Worm (Caenorhabditis elegans) whole organism, young adult: Measurements from ENCODE around the gene srw-124.

Experiments used
- C17E4.6 ChIP-seq: fragments of 200-800 bp; sonication (Bioruptor generic); IDR thresholded peaks from 2 replicates; pipeline ENCODE4 v1.3.6; 2022; ENCODE audit warnings: missing genetic modification reagents, missing genetic modification characterization, missing compliant biosample characterization
- D2030.7 ChIP-seq: fragments of 200-800 bp; sonication (Bioruptor generic); IDR thresholded peaks from 2 replicates; pipeline ENCODE4 v1.3.6; 2022; ENCODE audit warnings: missing genetic modification reagents, missing genetic modification characterization, missing compliant biosample characterization
- F22D6.2 ChIP-seq: sonication (generic microtip); optimal IDR thresholded peaks from 2 replicates; lab custom pipeline; 2016; ENCODE audit warnings: mild to moderate bottlenecking, missing genetic modification characterization, missing compliant biosample characterization
- F37B4.10 ChIP-seq: fragments of 200-800 bp; sonication (Bioruptor generic); IDR thresholded peaks from 2 replicates; pipeline ENCODE4 v1.3.6; 2022; ENCODE audit warnings: missing genetic modification characterization, missing compliant biosample characterization
- T26A5.8 ChIP-seq: sonication (generic microtip); optimal IDR thresholded peaks from 2 replicates; lab custom pipeline; 2016; ENCODE audit warnings: missing genetic modification characterization, missing compliant biosample characterization
- Y53F4B.3 ChIP-seq: fragments of 200-800 bp; sonication (Bioruptor generic); IDR thresholded peaks from 2 replicates; pipeline ENCODE4 v1.3.6; 2022; ENCODE audit warnings: missing genetic modification reagents, missing genetic modification characterization, missing compliant biosample characterization
- Y79H2A.3 ChIP-seq: fragments of 200-800 bp; sonication (Bioruptor generic); conservative IDR thresholded peaks from 2 replicates; pipeline ENCODE4 v1.3.6; 2022; ENCODE audit warnings: missing genetic modification reagents, missing genetic modification characterization, missing compliant biosample characterization
- ama-1 ChIP-seq, 3 experiments: fragments of 150-350 bp in 1 of 3; sonication (generic microtip) in 2 of 3; optimal IDR thresholded peaks; 2 replicates each; lab custom pipeline; 2014 to 2018; ENCODE audit warnings: missing biosample characterization in 2 of 3, missing genetic modification characterization in 2 of 3, missing genetic modification reagents in 2 of 3
- aptf-2 ChIP-seq: fragments of 200-800 bp; sonication (Bioruptor generic); conservative IDR thresholded peaks from 2 replicates; pipeline ENCODE4 v1.3.6; 2022; ENCODE audit warnings: missing genetic modification reagents, missing genetic modification characterization, missing compliant biosample characterization
- aptf-3 ChIP-seq: fragments of 200-800 bp; sonication (Bioruptor generic); IDR thresholded peaks from 2 replicates; pipeline ENCODE4 v1.3.6; 2022; ENCODE audit warnings: missing genetic modification characterization, missing compliant biosample characterization
- atf-7 ChIP-seq: sonication (generic microtip); optimal IDR thresholded peaks from 2 replicates; lab custom pipeline; 2017; ENCODE audit warnings: mild to moderate bottlenecking, missing genetic modification characterization, missing compliant biosample characterization
- attf-3 ChIP-seq: fragments of 200-800 bp; sonication (Bioruptor generic); conservative IDR thresholded peaks from 2 replicates; pipeline ENCODE4 v1.3.6; 2022; ENCODE audit warnings: missing genetic modification reagents, missing genetic modification characterization, missing compliant biosample characterization
- bed-2 ChIP-seq: fragments of 200-800 bp; sonication (Bioruptor generic); IDR thresholded peaks from 2 replicates; pipeline ENCODE4 v1.3.6; 2022; ENCODE audit warnings: missing genetic modification reagents, missing genetic modification characterization, missing compliant biosample characterization
- cebp-2 ChIP-seq: fragments of 200-800 bp; sonication (Bioruptor generic); IDR thresholded peaks from 2 replicates; pipeline ENCODE4 v1.3.6; 2022; ENCODE audit warnings: missing genetic modification characterization, missing compliant biosample characterization
- ceh-91 ChIP-seq: fragments of 200-800 bp; sonication (Bioruptor generic); IDR thresholded peaks from 2 replicates; pipeline ENCODE4 v1.3.6; 2022; ENCODE audit warnings: missing genetic modification reagents, missing genetic modification characterization, missing compliant biosample characterization
- chd-7 ChIP-seq: sonication (generic microtip); optimal IDR thresholded peaks from 2 replicates; lab custom pipeline; 2016; ENCODE audit warnings: mild to moderate bottlenecking, missing genetic modification characterization, moderate library complexity, missing compliant biosample characterization
- egl-18 ChIP-seq: fragments of 200-800 bp; sonication (Bioruptor generic); IDR thresholded peaks from 2 replicates; pipeline ENCODE4 v1.3.6; 2022; ENCODE audit warnings: missing genetic modification reagents, missing genetic modification characterization, missing compliant biosample characterization
- fkh-3 ChIP-seq: sonication (generic microtip); optimal IDR thresholded peaks from 2 replicates; lab custom pipeline; 2016; ENCODE audit warnings: mild to moderate bottlenecking, missing genetic modification characterization, missing compliant biosample characterization
- gei-17 ChIP-seq: fragments of 200-800 bp; sonication (Bioruptor generic); optimal IDR thresholded peaks from 2 replicates; lab custom pipeline; 2018; ENCODE audit warnings: mild to moderate bottlenecking, missing genetic modification characterization, missing compliant biosample characterization
- him-1 ChIP-seq: sonication (generic microtip); optimal IDR thresholded peaks from 2 replicates; lab custom pipeline; 2016; ENCODE audit warnings: missing genotype, missing genetic modification reagents, missing genetic modification characterization, missing compliant biosample characterization
- hlh-12 ChIP-seq: sonication (generic microtip); optimal IDR thresholded peaks from 2 replicates; lab custom pipeline; 2016; ENCODE audit warnings: missing genetic modification characterization, missing compliant biosample characterization
- hmg-1.2 ChIP-seq: fragments of 200-800 bp; sonication (Bioruptor generic); IDR thresholded peaks from 2 replicates; pipeline ENCODE4 v1.3.6; 2022; ENCODE audit warnings: missing genetic modification reagents, missing genetic modification characterization, missing compliant biosample characterization
- let-526 ChIP-seq: fragments of 200-800 bp; sonication (Bioruptor generic); IDR thresholded peaks from 2 replicates; pipeline ENCODE4 v1.3.6; 2022; ENCODE audit warnings: missing genetic modification reagents, missing genetic modification characterization, missing compliant biosample characterization
- lin-40 ChIP-seq: sonication (generic microtip); optimal IDR thresholded peaks from 2 replicates; lab custom pipeline; 2016; ENCODE audit warnings: missing genetic modification characterization, mild to moderate bottlenecking, missing compliant biosample characterization, missing genotype, missing genetic modification reagents
- lir-1 ChIP-seq: fragments of 200-800 bp; sonication (Bioruptor generic); conservative IDR thresholded peaks from 2 replicates; pipeline ENCODE4 v1.3.6; 2022; ENCODE audit warnings: missing genetic modification reagents, missing genetic modification characterization, missing compliant biosample characterization
- lsy-27 ChIP-seq: sonication (generic microtip); optimal IDR thresholded peaks from 2 replicates; lab custom pipeline; 2017; ENCODE audit warnings: missing genetic modification characterization, mild to moderate bottlenecking, missing compliant biosample characterization, antibody characterized with exemption, missing genotype, borderline replicate concordance; ENCODE audit not compliant: insufficient read depth
- mes-4 ChIP-seq: sonication (generic microtip); optimal IDR thresholded peaks from 2 replicates; lab custom pipeline; 2016; ENCODE audit warnings: missing genotype, missing genetic modification characterization, missing compliant biosample characterization
- nfya-2 ChIP-seq: fragments of 200-800 bp; sonication (Bioruptor generic); IDR thresholded peaks from 2 replicates; pipeline ENCODE4 v1.3.6; 2022; ENCODE audit warnings: missing genetic modification reagents, missing genetic modification characterization, missing compliant biosample characterization
- nfyb-1 ChIP-seq: fragments of 200-800 bp; sonication (Bioruptor generic); IDR thresholded peaks from 2 replicates; pipeline ENCODE4 v1.3.6; 2022; ENCODE audit warnings: missing genetic modification reagents, missing genetic modification characterization, missing compliant biosample characterization
- nhr-179 ChIP-seq: sonication (generic microtip); optimal IDR thresholded peaks from 2 replicates; lab custom pipeline; 2016; ENCODE audit warnings: mild to moderate bottlenecking, missing genetic modification characterization, missing compliant biosample characterization
- nhr-80 ChIP-seq: sonication (generic microtip); optimal IDR thresholded peaks from 2 replicates; lab custom pipeline; 2016; ENCODE audit warnings: missing genetic modification characterization, missing compliant biosample characterization
- rec-8 ChIP-seq, 2 experiments: sonication (generic microtip); optimal IDR thresholded peaks; 2 replicates each; lab custom pipeline; 2016; ENCODE audit warnings: mild to moderate bottlenecking in 2 of 2, missing genetic modification characterization in 2 of 2, missing genetic modification reagents in 2 of 2, missing genotype in 2 of 2, missing biosample characterization in 1 of 2, missing compliant biosample characterization in 1 of 2, moderate library complexity in 1 of 2
- rpc-1 ChIP-seq, 2 experiments: fragments of 150-350 bp in 1 of 2; sonication (generic microtip) in 1 of 2; optimal IDR thresholded peaks; 2 replicates each; lab custom pipeline; 2014 to 2018; ENCODE audit warnings: missing biosample characterization in 1 of 2, missing genetic modification characterization in 1 of 2, missing genetic modification reagents in 1 of 2, missing genotype in 1 of 2
- sea-2 ChIP-seq: fragments of 200-800 bp; sonication (Bioruptor generic); IDR thresholded peaks from 2 replicates; pipeline ENCODE4 v1.3.6; 2022; ENCODE audit warnings: missing genetic modification characterization, missing compliant biosample characterization
- snpc-1.1 ChIP-seq: sonication (generic microtip); optimal IDR thresholded peaks from 2 replicates; lab custom pipeline; 2017; ENCODE audit warnings: missing genetic modification characterization, mild to moderate bottlenecking, missing compliant biosample characterization, antibody characterized with exemption, moderate library complexity, missing genotype, missing genetic modification reagents; ENCODE audit not compliant: insufficient read depth
- snpc-4 ChIP-seq, 5 experiments: fragments of 150-350 bp in 1 of 5; sonication (generic microtip) in 4 of 5; optimal IDR thresholded peaks; 2 replicates each; lab custom pipeline; 2014 to 2018; ENCODE audit warnings: missing genetic modification characterization in 5 of 5, missing biosample characterization in 3 of 5, antibody characterized with exemption in 2 of 5, mild to moderate bottlenecking in 2 of 5, missing compliant biosample characterization in 2 of 5, missing genotype in 2 of 5, moderate library complexity in 2 of 5, missing genetic modification reagents in 1 of 5
- tbx-9 ChIP-seq: sonication (generic microtip); optimal IDR thresholded peaks from 2 replicates; lab custom pipeline; 2016; ENCODE audit warnings: borderline replicate concordance, missing genetic modification characterization, inconsistent platforms, missing compliant biosample characterization
- tlf-1 ChIP-seq: fragments of 200-800 bp; sonication (Bioruptor generic); optimal IDR thresholded peaks from 2 replicates; lab custom pipeline; 2018; ENCODE audit warnings: mild to moderate bottlenecking, missing genetic modification characterization, missing compliant biosample characterization
- unc-62 ChIP-seq: fragments of 150-350 bp; optimal IDR thresholded peaks from 2 replicates; lab custom pipeline; 2014; ENCODE audit warnings: missing biosample characterization, missing genetic modification reagents, missing genetic modification characterization
- xnd-1 ChIP-seq: sonication (generic microtip); optimal IDR thresholded peaks from 2 replicates; lab custom pipeline; 2016; ENCODE audit warnings: missing genotype, missing genetic modification reagents, missing genetic modification characterization, missing compliant biosample characterization
- zfh-2 ChIP-seq: fragments of 200-800 bp; sonication (Bioruptor generic); conservative IDR thresholded peaks from 2 replicates; pipeline ENCODE4 v1.3.6; 2022; ENCODE audit warnings: missing genetic modification reagents, missing genetic modification characterization, missing compliant biosample characterization
- ztf-18 ChIP-seq: sonication (generic microtip); optimal IDR thresholded peaks from 2 replicates; lab custom pipeline; 2016; ENCODE audit warnings: missing genotype, mild to moderate bottlenecking, missing genetic modification characterization, missing compliant biosample characterization

Gene srw-124

DNA sequence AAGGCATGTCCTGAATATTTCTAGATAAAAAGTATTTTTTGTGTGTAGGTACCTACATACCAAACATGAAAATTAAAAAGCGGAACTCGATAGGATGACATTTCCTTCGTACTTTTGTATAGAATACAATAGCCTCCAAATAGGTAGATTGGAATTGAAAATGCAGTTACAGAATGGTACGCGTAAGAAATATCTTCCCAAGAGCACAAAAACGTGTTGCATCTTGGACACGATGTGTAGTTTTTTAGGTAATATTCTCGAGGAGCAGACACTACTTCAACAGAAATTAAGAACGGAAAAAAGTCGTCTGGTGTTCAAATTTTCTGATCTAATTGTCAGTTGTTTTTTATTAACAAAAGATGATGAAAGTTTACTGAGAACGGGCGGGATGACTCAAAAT, 11.0 kb downstream of the srw-124 start, which contains the start of gene srh-85:
srh-85 (minus strand) TSS at position 101 of the 400 bp plus-strand sequence.
- TF ChIP-seq ceh-91 (no peak), ztf-18 (tag; lab: Kevin White, UChicago) (no peak), hmg-1.2 (GFP tag; lab: Robert Waterston, UW) (no peak), egl-18 (GFP tag; lab: Robert Waterston, UW) (no peak), lir-1 (GFP tag; lab: Robert Waterston, UW) (no peak), attf-3 (GFP tag; lab: Robert Waterston, UW) (no peak), nfya-2 (GFP tag; lab: Robert Waterston, UW) (no peak), D2030.7 (GFP tag; lab: Robert Waterston, UW) (no peak), xnd-1 (tag; lab: Kevin White, UChicago) (no peak), snpc-4 (GFP tag; optimal IDR thresholded peaks at IDR 0.05; lab: Kevin White, UChicago) (no peak), snpc-4 (tag; optimal IDR thresholded peaks at IDR 0.05; lab: Kevin White, UChicago) (no peak), rec-8 (tag; optimal IDR thresholded peaks at IDR 0.05; lab: Kevin White, UChicago) (no peak), snpc-1.1 (tag; lab: Kevin White, UChicago) (no peak), aptf-2 (GFP tag; lab: Robert Waterston, UW) (no peak), hlh-12 (tag; lab: Kevin White, UChicago) (no peak), nhr-80 (tag; lab: Kevin White, UChicago) (no peak), fkh-3 (tag; lab: Kevin White, UChicago) (no peak)

DNA sequence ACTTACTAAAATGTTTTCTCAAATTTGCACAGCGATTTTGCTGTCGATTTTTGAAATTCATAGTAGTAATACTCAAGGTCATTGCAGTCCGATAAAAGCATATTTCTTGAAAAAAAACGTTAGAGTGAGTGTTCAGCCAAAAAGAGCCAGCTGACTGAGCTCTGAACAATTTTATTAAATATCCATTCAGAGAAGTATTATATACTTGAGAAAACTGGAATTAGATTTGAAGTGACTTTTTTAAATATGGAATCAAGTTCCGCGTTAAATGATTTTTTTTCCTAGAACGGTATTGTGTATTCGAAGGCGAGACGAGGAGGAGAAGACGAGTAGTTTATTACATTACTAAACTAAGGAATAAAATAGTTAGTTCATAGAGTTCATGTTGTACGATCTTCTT, 15.1 kb downstream of the srw-124 start, which contains the start of gene srw-121:
srw-121 (minus strand) TSS at position 101 of the 400 bp plus-strand sequence.
- TF ChIP-seq F22D6.2 (tag; lab: Kevin White, UChicago) (no peak), let-526 (no peak), ama-1 (optimal IDR thresholded peaks at IDR 0.05; lab: Kevin White, UChicago) (no peak), ama-1 (GFP tag; optimal IDR thresholded peaks at IDR 0.05; lab: Kevin White, UChicago) (no peak)

- TF ChIP-seq lsy-27 (no peak), Y79H2A.3 (no peak), bed-2 (GFP tag; lab: Robert Waterston, UW) (no peak), unc-62 (GFP tag; lab: Kevin White, UChicago) (no peak), sea-2 (GFP tag; lab: Robert Waterston, UW) (no peak), nfyb-1 (GFP tag; lab: Robert Waterston, UW) (no peak), atf-7 (tag; lab: Kevin White, UChicago) (no peak), zfh-2 (GFP tag; lab: Robert Waterston, UW) (no peak), aptf-3 (GFP tag; lab: Robert Waterston, UW) (no peak), tlf-1 (GFP tag; lab: Kevin White, UChicago) (no peak), gei-17 (GFP tag; lab: Kevin White, UChicago) (no peak), cebp-2 (GFP tag; lab: Robert Waterston, UW) (no peak), mes-4 (no peak), rec-8 (tag; optimal IDR thresholded peaks at IDR 0.05; lab: Kevin White, UChicago) (no peak), Y53F4B.3 (GFP tag; lab: Robert Waterston, UW) (no peak)
- TF ChIP-seq, all 124 proteins: peak for 0
Measured at ce11 chrV:2992060-2992459, 15.7 kb downstream of the srw-124 start.

ce11 chrV:2993816-2994215, 17.4 kb downstream of the srw-124 start, which contains the start of gene srw-115:
Gene srw-115 (minus strand): TSS chrV:2993916.
- no peak for TF ChIP-seq gei-17 (GFP tag; lab: Kevin White, UChicago)
- TF ChIP-seq aptf-3 (GFP tag; lab: Robert Waterston, UW): no peak
- TF ChIP-seq him-1 (tag; lab: Kevin White, UChicago): no peak
- no peak for TF ChIP-seq unc-62 (GFP tag; lab: Kevin White, UChicago)
- TF ChIP-seq rec-8 (tag; optimal IDR thresholded peaks at IDR 0.05; lab: Kevin White, UChicago): no peak
- TF ChIP-seq rpc-1 (optimal IDR thresholded peaks at IDR 0.05; lab: Kevin White, UChicago): no peak
- no peak for TF ChIP-seq rpc-1 (tag; optimal IDR thresholded peaks at IDR 0.05; lab: Kevin White, UChicago)
- no peak for TF ChIP-seq ama-1 (optimal IDR thresholded peaks at IDR 0.05; lab: Kevin White, UChicago)
- no peak for TF ChIP-seq ama-1 (GFP tag; optimal IDR thresholded peaks at IDR 0.05; lab: Kevin White, UChicago)
- TF ChIP-seq lsy-27: no peak
- no peak for TF ChIP-seq C17E4.6
- no peak for TF ChIP-seq let-526
- no peak for TF ChIP-seq lin-40 (tag; lab: Kevin White, UChicago)
- no peak for TF ChIP-seq chd-7 (tag; lab: Kevin White, UChicago)
- TF ChIP-seq F37B4.10 (GFP tag; lab: Robert Waterston, UW): no peak
- TF ChIP-seq nhr-179: no peak
- no peak for TF ChIP-seq tbx-9 (tag; lab: Kevin White, UChicago)
- no peak for TF ChIP-seq T26A5.8 (tag; lab: Kevin White, UChicago)
